Fruit fly (Drosophila melanogaster): Measurements from ENCODE around the gene beg.
A peak's percentile ranks its signal among the peaks of the same experiment; 100 is the strongest.

Gene beg

DNA sequence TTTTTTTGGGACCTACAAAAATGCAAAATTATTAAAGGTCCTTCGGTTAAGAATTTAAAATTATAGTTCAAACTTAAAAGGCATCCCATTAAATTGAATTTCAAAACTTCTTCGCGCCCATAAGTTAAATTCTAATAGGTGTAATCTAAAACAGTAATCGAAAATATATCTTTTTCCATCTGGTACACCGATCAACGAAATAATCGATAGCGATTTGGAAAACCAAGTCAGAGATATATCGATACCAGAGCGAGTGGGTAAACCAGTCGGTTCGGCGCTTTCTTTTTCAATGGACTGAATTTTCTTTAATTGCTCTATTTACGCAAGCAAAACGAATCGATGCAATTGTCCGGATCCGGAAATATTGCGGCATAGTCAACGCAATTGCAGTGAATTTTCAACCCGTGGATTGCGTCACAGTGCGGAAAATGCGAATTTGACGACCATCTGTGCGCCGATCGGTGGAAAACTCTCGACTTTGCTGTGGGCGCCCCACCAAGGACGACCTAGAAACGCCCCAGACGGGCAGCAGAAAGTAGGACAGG, 11.3 kb upstream of the beg start, which contains the start of gene Fit2 (continued):
- TF ChIP-seq z (GFP tag; IDR thresholded peaks at IDR 0.05) (no peak), D (optimal IDR thresholded peaks at IDR 0.05) (no peak), D (GFP tag; optimal IDR thresholded peaks at IDR 0.05) (no peak), B-H2 (GFP tag; optimal IDR thresholded peaks at IDR 0.05) (no peak), shn (GFP tag; optimal IDR thresholded peaks at IDR 0.05) (no peak), CG6765 (GFP tag; optimal IDR thresholded peaks at IDR 0.05) (no peak), mirr (GFP tag; optimal IDR thresholded peaks at IDR 0.05) (no peak), ab (GFP tag; optimal IDR thresholded peaks at IDR 0.05) (no peak), ash1 (GFP tag; optimal IDR thresholded peaks at IDR 0.05) (no peak), Hr51 (GFP tag; optimal IDR thresholded peaks at IDR 0.05) (no peak), Doc3 (GFP tag; IDR thresholded peaks at IDR 0.05; ENCODE audit: partially characterized antibody) (peak; percentile 95), PHDP (tag; optimal IDR thresholded peaks at IDR 0.05) (no peak), CG32772 (GFP tag; IDR thresholded peaks at IDR 0.05) (no peak), CG17612 (GFP tag; IDR thresholded peaks at IDR 0.05) (no peak), repo (GFP tag; optimal IDR thresholded peaks at IDR 0.05) (no peak), CG43689 (GFP tag; IDR thresholded peaks at IDR 0.05) (no peak), Rfx (GFP tag; IDR thresholded peaks at IDR 0.05) (no peak), grn (GFP tag; optimal IDR thresholded peaks at IDR 0.05) (no peak), yki (optimal IDR thresholded peaks at IDR 0.05) (no peak), sisA (GFP tag; IDR thresholded peaks at IDR 0.05) (no peak), bbx (GFP tag; IDR thresholded peaks at IDR 0.05; ENCODE audit: partially characterized antibody) (peak; percentile 99), peb (GFP tag; IDR thresholded peaks at IDR 0.05) (no peak), sd (tag; optimal IDR thresholded peaks at IDR 0.05) (no peak), Myb (GFP tag; optimal IDR thresholded peaks at IDR 0.05) (peak; percentile 65), gsb (GFP tag; IDR thresholded peaks at IDR 0.05) (no peak), Hmr (GFP tag; optimal IDR thresholded peaks at IDR 0.05) (no peak), CG4360 (GFP tag; IDR thresholded peaks at IDR 0.05) (no peak), Hmx (GFP tag; optimal IDR thresholded peaks at IDR 0.05) (no peak), disco-r (GFP tag; optimal IDR thresholded peaks at IDR 0.05) (no peak), gem (tag; optimal IDR thresholded peaks at IDR 0.05) (no peak), kah (GFP tag; optimal IDR thresholded peaks at IDR 0.05) (no peak), tin (GFP tag; optimal IDR thresholded peaks at IDR 0.05) (no peak), az2 (GFP tag; optimal IDR thresholded peaks at IDR 0.05) (no peak), CG34224 (GFP tag; IDR thresholded peaks at IDR 0.05; ENCODE audit: partially characterized antibody) (peak; percentile 100), CG7357 (GFP tag; IDR thresholded peaks at IDR 0.05) (no peak), Mes4 (GFP tag; optimal IDR thresholded peaks at IDR 0.05) (no peak), Hr3 (GFP tag; optimal IDR thresholded peaks at IDR 0.05) (no peak), bigmax (GFP tag; optimal IDR thresholded peaks at IDR 0.05) (no peak), sug (tag; optimal IDR thresholded peaks at IDR 0.05) (no peak), CkIIα-i1 (GFP tag; IDR thresholded peaks at IDR 0.05) (no peak), knrl (GFP tag; IDR thresholded peaks at IDR 0.05; ENCODE audit: partially characterized antibody) (peak; percentile 83), Taf1 (GFP tag; IDR thresholded peaks at IDR 0.05) (no peak), CG12104 (GFP tag; optimal IDR thresholded peaks at IDR 0.05) (no peak), CG6254 (GFP tag; optimal IDR thresholded peaks at IDR 0.05) (no peak), chm (GFP tag; IDR thresholded peaks at IDR 0.05) (no peak), CG6175 (GFP tag; IDR thresholded peaks at IDR 0.05) (no peak), Ravus (GFP tag; IDR thresholded peaks at IDR 0.05) (no peak), CG14710 (tag; optimal IDR thresholded peaks at IDR 0.05) (peak; percentile 76), cg (GFP tag; optimal IDR thresholded peaks at IDR 0.05) (no peak), Optix (GFP tag; IDR thresholded peaks at IDR 0.05) (no peak), CG8281 (tag; optimal IDR thresholded peaks at IDR 0.05) (no peak), CG31388 (GFP tag; optimal IDR thresholded peaks at IDR 0.05) (no peak), fd3F (GFP tag; optimal IDR thresholded peaks at IDR 0.05) (no peak)

Data from whole organism, embryonic.